Worm (Caenorhabditis elegans): ENCODE data around the gene bus-8B.

DNA sequence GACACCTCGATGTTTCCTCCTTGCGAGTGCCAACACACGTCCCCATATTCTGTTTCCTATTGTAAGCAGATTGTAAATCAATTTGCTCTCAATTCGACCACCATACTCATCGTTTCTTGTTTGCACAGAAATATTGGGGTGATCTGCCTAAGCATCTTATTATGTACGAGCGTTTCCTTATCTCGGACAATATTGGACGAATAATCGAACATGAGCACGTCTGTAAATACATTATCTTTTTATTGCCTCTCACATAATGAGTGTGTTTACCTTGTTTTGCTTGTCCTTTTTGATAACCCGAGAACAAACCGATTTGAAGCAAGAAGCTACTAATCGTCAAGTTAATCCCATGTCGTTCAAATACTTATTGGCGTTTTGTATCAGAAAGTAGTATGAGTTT lies 38.0 kb upstream of the bus-8B start:
- TF ChIP-seq snpc-4 (tag; optimal IDR thresholded peaks at IDR 0.05): no peak
- no peak for TF ChIP-seq elt-2 (tag; optimal IDR thresholded peaks at IDR 0.05)
- no peak for TF ChIP-seq daf-12 (tag; optimal IDR thresholded peaks at IDR 0.05)
- no peak for TF ChIP-seq ama-1 (optimal IDR thresholded peaks at IDR 0.05)
- TF ChIP-seq nhr-28 (tag; optimal IDR thresholded peaks at IDR 0.05): no peak
- no peak for TF ChIP-seq ztf-11 (tag; optimal IDR thresholded peaks at IDR 0.05)
- TF ChIP-seq pqm-1 (tag; optimal IDR thresholded peaks at IDR 0.05): no peak
- TF ChIP-seq ceh-9 (tag; optimal IDR thresholded peaks at IDR 0.05): no peak
- TF ChIP-seq aly-2 (tag; optimal IDR thresholded peaks at IDR 0.05): no peak
- TF ChIP-seq R02D3.7 (tag; optimal IDR thresholded peaks at IDR 0.05): no peak
- TF ChIP-seq eor-1 (tag; optimal IDR thresholded peaks at IDR 0.05): no peak
- TF ChIP-seq ZK546.5 (tag; optimal IDR thresholded peaks at IDR 0.05): no peak
